Fruit fly (Drosophila melanogaster) whole organism, embryonic: ENCODE results near the gene CG6048.
A peak's percentile ranks its signal among the peaks of the same experiment; 100 is the strongest.

ENCODE experiments used
- Abd-B ChIP-seq: fragments of 200-800 bp; sonication (Bioruptor generic); optimal IDR thresholded peaks from 2 replicates; lab custom pipeline; 2018; ENCODE audit warnings: missing biosample characterization, mild to moderate bottlenecking, missing genetic modification characterization, moderate library complexity
- CG10654 ChIP-seq: fragments of 200-800 bp; sonication (Bioruptor generic); optimal IDR thresholded peaks from 2 replicates; lab custom pipeline; 2016; ENCODE audit warnings: missing biosample characterization, missing genetic modification characterization
- CG11247 ChIP-seq: fragments of 200-800 bp; sonication (Bioruptor generic); IDR thresholded peaks from 2 replicates; pipeline ENCODE4 v1.3.6; 2022; ENCODE audit warnings: missing biosample characterization, missing genetic modification characterization
- CG11456 ChIP-seq: fragments of 200-800 bp; sonication (Bioruptor generic); IDR thresholded peaks from 3 replicates; pipeline ENCODE4 v1.3.6; 2022; ENCODE audit warnings: missing biosample characterization, missing genetic modification characterization
- CG11723 ChIP-seq: fragments of 200-800 bp; sonication (Bioruptor generic); optimal IDR thresholded peaks from 2 replicates; lab custom pipeline; 2017; ENCODE audit warnings: missing biosample characterization, mild to moderate bottlenecking, missing genetic modification characterization
- CG12299 ChIP-seq: fragments of 200-800 bp; sonication (Bioruptor generic); optimal IDR thresholded peaks from 2 replicates; lab custom pipeline; 2018; ENCODE audit warnings: missing biosample characterization, mild to moderate bottlenecking, missing genetic modification characterization
- CG13296 ChIP-seq: fragments of 200-800 bp; sonication (Bioruptor generic); optimal IDR thresholded peaks from 3 replicates; lab custom pipeline; 2018; ENCODE audit warnings: missing biosample characterization, mild to moderate bottlenecking, missing genetic modification characterization
- CG1603 ChIP-seq: fragments of 200-800 bp; sonication (Bioruptor generic); optimal IDR thresholded peaks from 2 replicates; lab custom pipeline; 2019; ENCODE audit warnings: missing biosample characterization, mild to moderate bottlenecking, missing genetic modification characterization, moderate library complexity
- CG2202 ChIP-seq: fragments of 200-800 bp; sonication (Bioruptor generic); optimal IDR thresholded peaks from 2 replicates; lab custom pipeline; 2018; ENCODE audit warnings: missing biosample characterization, mild to moderate bottlenecking, missing genetic modification characterization
- CG31224 ChIP-seq: fragments of 200-800 bp; sonication (Bioruptor generic); IDR thresholded peaks from 2 replicates; pipeline ENCODE4 v1.3.6; 2022; ENCODE audit warnings: missing biosample characterization, missing genetic modification characterization
- CG33557 ChIP-seq: fragments of 200-800 bp; sonication (Bioruptor generic); optimal IDR thresholded peaks from 2 replicates; lab custom pipeline; 2019; ENCODE audit warnings: missing biosample characterization, mild to moderate bottlenecking, missing genetic modification characterization, moderate library complexity
- CG4282 ChIP-seq: fragments of 200-800 bp; sonication (Bioruptor generic); optimal IDR thresholded peaks from 2 replicates; lab custom pipeline; 2016; ENCODE audit warnings: missing biosample characterization, missing genetic modification characterization
- CG4820 ChIP-seq: fragments of 200-800 bp; sonication (Bioruptor generic); optimal IDR thresholded peaks from 3 replicates; lab custom pipeline; 2016; ENCODE audit warnings: missing biosample characterization, missing genetic modification characterization
- CG8388 ChIP-seq: fragments of 200-800 bp; sonication (Bioruptor generic); optimal IDR thresholded peaks from 2 replicates; lab custom pipeline; 2019; ENCODE audit warnings: missing biosample characterization, mild to moderate bottlenecking, missing genetic modification characterization, moderate library complexity
- CG8924 ChIP-seq: fragments of 200-800 bp; optimal IDR thresholded peaks from 3 replicates; lab custom pipeline; 2019; ENCODE audit warnings: missing biosample characterization, mild to moderate bottlenecking, missing genetic modification characterization, moderate library complexity
- CG9727 ChIP-seq: fragments of 200-800 bp; sonication (Bioruptor generic); optimal IDR thresholded peaks from 3 replicates; lab custom pipeline; 2017; ENCODE audit warnings: missing biosample characterization, mild to moderate bottlenecking, missing genetic modification characterization
- CG9817 ChIP-seq: fragments of 200-800 bp; sonication (Bioruptor generic); optimal IDR thresholded peaks from 2 replicates; lab custom pipeline; 2018; ENCODE audit warnings: missing biosample characterization, mild to moderate bottlenecking, missing genetic modification characterization, moderate library complexity
- CG9876 ChIP-seq: fragments of 200-800 bp; sonication (Bioruptor generic); optimal IDR thresholded peaks from 2 replicates; lab custom pipeline; 2016; ENCODE audit warnings: missing biosample characterization, missing genetic modification characterization
- CTCF ChIP-seq: fragments of 200-800 bp; sonication (Bioruptor generic); optimal IDR thresholded peaks from 2 replicates; lab custom pipeline; 2017; ENCODE audit warnings: missing biosample characterization, mild to moderate bottlenecking, missing genetic modification characterization, moderate library complexity
- Ets65A ChIP-seq: fragments of 200-800 bp; sonication (Bioruptor generic); peaks from one replicate; lab custom pipeline; 2016; ENCODE audit warnings: missing biosample characterization, missing genetic modification characterization
- Ets97D ChIP-seq: fragments of 200-800 bp; sonication (Bioruptor generic); optimal IDR thresholded peaks from 3 replicates; lab custom pipeline; 2016; ENCODE audit warnings: missing biosample characterization, missing genetic modification characterization
- Gsc ChIP-seq: fragments of 200-800 bp; sonication (Bioruptor generic); IDR thresholded peaks from 2 replicates; pipeline ENCODE4 v1.3.6; 2022; ENCODE audit warnings: missing biosample characterization, missing genetic modification characterization
- H15 ChIP-seq: fragments of 200-800 bp; sonication (Bioruptor generic); IDR thresholded peaks from 3 replicates; pipeline ENCODE4 v1.3.6; 2022; ENCODE audit warnings: missing biosample characterization, missing genetic modification characterization
- H2.0 ChIP-seq: fragments of 200-800 bp; sonication (Bioruptor generic); IDR thresholded peaks from 2 replicates; pipeline ENCODE4 v1.3.6; 2022; ENCODE audit warnings: missing biosample characterization, missing genetic modification characterization
- HLH3B ChIP-seq: fragments of 200-800 bp; sonication (Bioruptor generic); IDR thresholded peaks from 2 replicates; pipeline ENCODE4 v1.3.6; 2022; ENCODE audit warnings: missing biosample characterization, missing genetic modification characterization
- HmgZ ChIP-seq: fragments of 200-800 bp; sonication (Bioruptor generic); optimal IDR thresholded peaks from 2 replicates; lab custom pipeline; 2018; ENCODE audit warnings: missing biosample characterization, mild to moderate bottlenecking, missing genetic modification characterization
- Hmx ChIP-seq: fragments of 200-800 bp; sonication (Bioruptor generic); optimal IDR thresholded peaks from 2 replicates; lab custom pipeline; 2016; ENCODE audit warnings: missing biosample characterization, missing genetic modification characterization
- MTF-1 ChIP-seq: fragments of 200-800 bp; sonication (Bioruptor generic); optimal IDR thresholded peaks from 2 replicates; lab custom pipeline; 2018; ENCODE audit warnings: missing biosample characterization, mild to moderate bottlenecking, missing genetic modification characterization, borderline replicate concordance
- Mrtf ChIP-seq: fragments of 200-800 bp; sonication (Bioruptor generic); IDR thresholded peaks from 3 replicates; pipeline ENCODE4 v1.3.6; 2022; ENCODE audit warnings: missing biosample characterization, missing genetic modification characterization
- Xrp1 ChIP-seq: fragments of 200-800 bp; sonication (Bioruptor generic); IDR thresholded peaks from 2 replicates; pipeline ENCODE4 v1.3.6; 2022; ENCODE audit warnings: missing biosample characterization, missing genetic modification characterization
- ac ChIP-seq: fragments of 200-800 bp; sonication (Bioruptor generic); optimal IDR thresholded peaks from 3 replicates; lab custom pipeline; 2017; ENCODE audit warnings: missing biosample characterization, mild to moderate bottlenecking, missing genetic modification characterization
- aop ChIP-seq: fragments of 200-800 bp; sonication (Bioruptor generic); IDR thresholded peaks from 2 replicates; pipeline ENCODE4 v1.3.6; 2022; ENCODE audit warnings: missing biosample characterization, missing genetic modification characterization
- bowl ChIP-seq: fragments of 200-800 bp; sonication (Bioruptor generic); IDR thresholded peaks from 2 replicates; pipeline ENCODE4 v1.3.6; 2022; ENCODE audit warnings: missing biosample characterization, missing genetic modification characterization
- cas ChIP-seq: fragments of 200-800 bp; sonication (Bioruptor generic); IDR thresholded peaks from 2 replicates; pipeline ENCODE4 v1.3.6; 2022; ENCODE audit warnings: missing biosample characterization, missing genetic modification characterization
- disco-r ChIP-seq: fragments of 200-800 bp; sonication (Bioruptor generic); optimal IDR thresholded peaks from 2 replicates; lab custom pipeline; 2016; ENCODE audit warnings: missing biosample characterization, missing genetic modification characterization
- dm ChIP-seq: fragments of 200-800 bp; sonication (Bioruptor generic); optimal IDR thresholded peaks from 3 replicates; lab custom pipeline; 2016; ENCODE audit warnings: missing biosample characterization, missing genetic modification characterization
- dpn ChIP-seq, 2 experiments: fragments of 200-800 bp; sonication (Bioruptor generic); optimal IDR thresholded peaks; 3 replicates each; lab custom pipeline; 2016; ENCODE audit warnings: missing biosample characterization in 2 of 2, missing genetic modification characterization in 2 of 2
- ewg ChIP-seq: fragments of 200-800 bp; sonication (Bioruptor generic); optimal IDR thresholded peaks from 3 replicates; lab custom pipeline; 2017; ENCODE audit warnings: mild to moderate bottlenecking, missing biosample characterization, missing genetic modification reagents, missing genetic modification characterization
- fru ChIP-seq: fragments of >200 bp; optimal IDR thresholded peaks from 2 replicates; lab custom pipeline; 2017
- gsb-n ChIP-seq: fragments of 200-800 bp; sonication (Bioruptor generic); optimal IDR thresholded peaks from 3 replicates; lab custom pipeline; 2018; ENCODE audit warnings: missing biosample characterization, mild to moderate bottlenecking, missing genetic modification characterization
- jing ChIP-seq: fragments of 200-800 bp; sonication (Bioruptor generic); optimal IDR thresholded peaks from 2 replicates; lab custom pipeline; 2018; ENCODE audit warnings: missing biosample characterization, mild to moderate bottlenecking, missing genetic modification characterization
- klu ChIP-seq: fragments of 200-800 bp; sonication (Bioruptor generic); IDR thresholded peaks from 2 replicates; pipeline ENCODE4 v1.3.6; 2022; ENCODE audit warnings: missing biosample characterization, missing genetic modification characterization
- lmd ChIP-seq: fragments of 200-800 bp; sonication (Bioruptor generic); IDR thresholded peaks from 2 replicates; pipeline ENCODE4 v1.3.6; 2022; ENCODE audit warnings: missing biosample characterization, missing genetic modification characterization
- nerfin-2 ChIP-seq: fragments of 200-800 bp; sonication (Bioruptor generic); IDR thresholded peaks from 2 replicates; pipeline ENCODE4 v1.3.6; 2022; ENCODE audit warnings: missing biosample characterization, missing genetic modification characterization; ENCODE audit not compliant: partially characterized antibody
- onecut ChIP-seq: fragments of 200-800 bp; sonication (Bioruptor generic); IDR thresholded peaks from 2 replicates; pipeline ENCODE4 v1.3.6; 2022; ENCODE audit warnings: missing biosample characterization, missing genetic modification characterization
- otp ChIP-seq: fragments of 200-800 bp; sonication (Bioruptor generic); IDR thresholded peaks from 3 replicates; pipeline ENCODE4, ENCODE4 v1.3.6; 2022; ENCODE audit warnings: missing biosample characterization, missing genetic modification characterization
- sisA ChIP-seq: fragments of 200-800 bp; sonication (Bioruptor generic); IDR thresholded peaks from 2 replicates; pipeline ENCODE4 v1.3.6; 2022; ENCODE audit warnings: missing biosample characterization, missing genetic modification characterization
- slp2 ChIP-seq: fragments of 200-800 bp; sonication (Bioruptor generic); optimal IDR thresholded peaks from 2 replicates; lab custom pipeline; 2016; ENCODE audit warnings: missing biosample characterization, missing genetic modification characterization
- sob ChIP-seq: fragments of 200-800 bp; sonication (Bioruptor generic); IDR thresholded peaks from 2 replicates; pipeline ENCODE4 v1.3.6; 2022; ENCODE audit warnings: missing biosample characterization, missing genetic modification characterization
- tna ChIP-seq: fragments of 200-800 bp; sonication (Bioruptor generic); IDR thresholded peaks from 2 replicates; pipeline ENCODE4 v1.3.6; 2022; ENCODE audit warnings: missing biosample characterization, missing genetic modification characterization; ENCODE audit not compliant: partially characterized antibody
- yki ChIP-seq: fragments of >200 bp; optimal IDR thresholded peaks from 3 replicates; lab custom pipeline; 2018
- z ChIP-seq: fragments of 200-800 bp; sonication (Bioruptor generic); IDR thresholded peaks from 3 replicates; pipeline ENCODE4 v1.3.6; 2022; ENCODE audit warnings: missing biosample characterization, missing genetic modification characterization

Gene CG6048

DNA sequence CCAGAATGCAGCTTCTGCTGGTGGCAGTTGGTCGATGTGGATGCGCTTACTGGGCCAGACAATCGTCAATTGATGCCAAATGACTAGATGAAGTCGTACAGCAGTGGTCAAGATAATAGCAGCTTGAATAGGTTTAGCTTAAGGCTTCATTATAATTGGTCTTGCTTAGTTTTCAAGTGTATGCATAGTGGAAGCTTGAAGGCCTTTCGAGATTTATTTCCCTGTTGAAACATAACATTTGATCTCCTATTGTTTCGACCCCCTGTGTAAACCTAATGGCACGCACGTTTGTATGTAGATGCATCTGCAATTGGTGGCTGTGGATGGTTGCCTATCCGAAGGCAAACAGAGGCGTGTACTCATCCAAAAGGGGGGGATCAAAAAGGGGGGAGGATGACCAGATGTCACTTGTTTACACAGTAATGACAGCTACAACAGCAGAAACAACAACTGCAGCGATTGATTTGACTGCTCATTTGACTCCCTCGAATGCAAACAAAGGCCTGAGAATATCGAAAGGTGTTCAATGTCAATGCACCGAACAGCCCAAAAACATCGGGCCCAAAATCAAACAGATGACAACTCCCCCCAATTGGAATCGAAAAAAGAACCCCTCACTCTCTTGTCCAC lies 15.8 kb downstream of the CG6048 start (continued):
- TF ChIP-seq CG12299 (tag; lab: Kevin White, UChicago) (no peak), disco-r (GFP tag; lab: Kevin White, UChicago) (no peak), z (GFP tag; lab: Robert Waterston, UW) (0 out of 3 replicates have a peak, but pooled peaks have one; percentile 5), CG8924 (tag; lab: Kevin White, UChicago) (peak; percentile 9), ac (GFP tag; lab: Kevin White, UChicago) (no peak), aop (GFP tag; lab: Robert Waterston, UW) (no peak), Ets97D (no peak), CG10654 (GFP tag; lab: Kevin White, UChicago) (no peak), yki (no peak), Hmx (GFP tag; lab: Kevin White, UChicago) (no peak), otp (GFP tag; lab: Robert Waterston, UW) (peak; percentile 65; the same call in 1 of the 3 replicates), cas (no peak), CG9817 (no peak), CG8388 (GFP tag; lab: Kevin White, UChicago) (peak; percentile 45), MTF-1 (GFP tag; lab: Kevin White, UChicago) (no peak), fru (no peak), CG13296 (GFP tag; lab: Kevin White, UChicago) (no peak), dpn (GFP tag; optimal IDR thresholded peaks at IDR 0.05; lab: Kevin White, UChicago) (peak in 1 of 2 experiments; percentile 39), Gsc (no peak), tna (GFP tag; lab: Robert Waterston, UW) (no peak), CTCF (GFP tag; lab: Kevin White, UChicago) (no peak), gsb-n (no peak), lmd (GFP tag; lab: Robert Waterston, UW) (peak; percentile 38; the same call in 1 of the 2 replicates), Xrp1 (GFP tag; lab: Robert Waterston, UW) (peak; percentile 69), bowl (GFP tag; lab: Robert Waterston, UW) (no peak), Abd-B (GFP tag; lab: Kevin White, UChicago) (no peak), Ets65A (GFP tag; lab: Kevin White, UChicago) (peak; percentile 83), dm (GFP tag; lab: Kevin White, UChicago) (no peak), CG33557 (GFP tag; lab: Kevin White, UChicago) (no peak), HmgZ (tag; lab: Kevin White, UChicago) (no peak), CG9876 (GFP tag; lab: Kevin White, UChicago) (no peak), CG1603 (peak; percentile 69), CG31224 (no peak), CG4282 (no peak), ewg (GFP tag; lab: Kevin White, UChicago) (peak; percentile 20), onecut (peak; percentile 24; the same call in 1 of the 2 replicates), CG9727 (peak; percentile 40), nerfin-2 (GFP tag; lab: Robert Waterston, UW) (no peak), CG11723 (GFP tag; lab: Kevin White, UChicago) (no peak), CG2202 (tag; lab: Kevin White, UChicago) (peak; percentile 12), H15 (GFP tag; lab: Robert Waterston, UW) (peak; percentile 15; the same call in 1 of the 3 replicates), jing (GFP tag; lab: Kevin White, UChicago) (no peak), CG11456 (GFP tag; lab: Robert Waterston, UW) (0 out of 3 replicates have a peak, but pooled peaks have one; percentile 47), sob (GFP tag; lab: Robert Waterston, UW) (peak; percentile 15; the same call in 1 of the 2 replicates), sisA (peak; percentile 40; the same call in 1 of the 2 replicates), H2.0 (GFP tag; lab: Robert Waterston, UW) (0 out of 2 replicates have a peak, but pooled peaks have one; percentile 20), klu (GFP tag; lab: Robert Waterston, UW) (no peak), HLH3B (0 out of 2 replicates have a peak, but pooled peaks have one; percentile 15), Mrtf (GFP tag; lab: Robert Waterston, UW) (no peak), CG11247 (GFP tag; lab: Robert Waterston, UW) (peak; percentile 15; the same call in 1 of the 2 replicates), CG4820 (GFP tag; lab: Kevin White, UChicago) (no peak), slp2 (GFP tag; lab: Kevin White, UChicago) (no peak)
